Worm (Caenorhabditis elegans): Measurements from ENCODE around the gene lec-2.

The lec-2 gene

DNA sequence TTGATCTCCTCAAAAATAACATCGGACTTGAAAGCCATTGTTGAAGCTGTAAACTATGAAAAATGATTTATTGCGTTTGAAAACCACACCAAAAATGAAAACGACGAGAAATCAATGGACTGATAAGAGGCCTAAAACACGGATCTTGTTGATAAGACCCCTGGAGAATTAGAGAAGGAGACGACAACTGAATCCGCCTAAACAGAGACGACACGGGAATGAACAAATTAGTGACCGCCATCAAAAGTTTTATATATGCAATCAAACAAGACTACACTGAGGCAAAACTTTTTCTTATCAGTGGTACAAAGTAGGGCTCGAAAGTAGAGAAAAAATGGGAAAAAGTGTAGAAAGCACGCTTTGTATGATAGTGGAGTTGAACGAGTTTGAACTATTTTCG lies 14.9 kb downstream of the lec-2 start, which contains the start of gene nlt-1 (continued):
- no peak for TF ChIP-seq nhr-42 (GFP tag; IDR thresholded peaks at IDR 0.05)
- no peak for TF ChIP-seq unc-39 (tag; optimal IDR thresholded peaks at IDR 0.05)
- peak; percentile 98 for TF ChIP-seq php-3 (GFP tag; IDR thresholded peaks at IDR 0.05)
- no peak for TF ChIP-seq zfp-3 (GFP tag; conservative IDR thresholded peaks at IDR 0.05)
- TF ChIP-seq aha-1 (tag): no peak
- TF ChIP-seq hlh-30 (tag; optimal IDR thresholded peaks at IDR 0.05; ENCODE audit: insufficient read depth): peak; percentile 39
- peak in 1 of 2 experiments; percentile 55 for TF ChIP-seq mdl-1 (tag; optimal IDR thresholded peaks at IDR 0.05)
- TF ChIP-seq ZK337.2 (GFP tag; IDR thresholded peaks at IDR 0.05): no peak
- no peak for TF ChIP-seq daf-19 (GFP tag; conservative IDR thresholded peaks at IDR 0.05)
- peak; percentile 44 for TF ChIP-seq mep-1 (tag; optimal IDR thresholded peaks at IDR 0.05)
- TF ChIP-seq zfp-2 (tag; optimal IDR thresholded peaks at IDR 0.05): no peak
- TF ChIP-seq nhr-76 (tag; optimal IDR thresholded peaks at IDR 0.05): no peak
- peak; percentile 55 for TF ChIP-seq nhr-102 (tag; optimal IDR thresholded peaks at IDR 0.05)
- peak; percentile 93 for TF ChIP-seq nhr-77 (tag; optimal IDR thresholded peaks at IDR 0.05)
- no peak for TF ChIP-seq mdt-29 (GFP tag; IDR thresholded peaks at IDR 0.05)
- TF ChIP-seq spr-1 (tag; optimal IDR thresholded peaks at IDR 0.05): no peak
- TF ChIP-seq lin-38 (GFP tag; IDR thresholded peaks at IDR 0.05): no peak
- TF ChIP-seq sdz-12 (GFP tag; optimal IDR thresholded peaks at IDR 0.05): no peak
- no peak for TF ChIP-seq mxl-2 (GFP tag; conservative IDR thresholded peaks at IDR 0.05)
- TF ChIP-seq Y75B8A.6 (GFP tag; IDR thresholded peaks at IDR 0.05): no peak
- TF ChIP-seq hlh-11 (tag; optimal IDR thresholded peaks at IDR 0.05): peak; percentile 86
- TF ChIP-seq F44E2.7 (GFP tag; IDR thresholded peaks at IDR 0.05): no peak
- TF ChIP-seq tra-1 (GFP tag; IDR thresholded peaks at IDR 0.05): peak; percentile 72; the same call in 1 of the 2 replicates
- peak; percentile 24 for TF ChIP-seq nhr-6 (tag; optimal IDR thresholded peaks at IDR 0.05)
- no peak for TF ChIP-seq snpc-1.2 (GFP tag; IDR thresholded peaks at IDR 0.05)
- no peak for TF ChIP-seq unc-130 (GFP tag; optimal IDR thresholded peaks at IDR 0.05)
- no peak for TF ChIP-seq ceh-62 (tag; optimal IDR thresholded peaks at IDR 0.05)
- TF ChIP-seq dmd-9 (GFP tag; IDR thresholded peaks at IDR 0.05): no peak
- no peak for TF ChIP-seq ceh-82 (tag; optimal IDR thresholded peaks at IDR 0.05)
- peak; percentile 13 for TF ChIP-seq mes-2 (tag; optimal IDR thresholded peaks at IDR 0.05; ENCODE audit: poor library complexity, severe bottlenecking)
- TF ChIP-seq daf-12 (tag; optimal IDR thresholded peaks at IDR 0.05): no peak
- no peak for TF ChIP-seq D1046.2 (GFP tag; IDR thresholded peaks at IDR 0.05)
- 0 out of 2 replicates have a peak, but pooled peaks have one; percentile 44 for TF ChIP-seq lin-1 (GFP tag; IDR thresholded peaks at IDR 0.05)
- no peak for TF ChIP-seq egl-43 (GFP tag; IDR thresholded peaks at IDR 0.05)
- no peak for TF ChIP-seq cey-2 (tag; optimal IDR thresholded peaks at IDR 0.05; ENCODE audit: borderline replicate concordance, insufficient read depth)
- TF ChIP-seq nhr-28 (tag; optimal IDR thresholded peaks at IDR 0.05): peak; percentile 96
- no peak for TF ChIP-seq Y48G9A.11 (GFP tag; IDR thresholded peaks at IDR 0.05)
- no peak for TF ChIP-seq lsy-2 (tag; optimal IDR thresholded peaks at IDR 0.05)
- no peak for TF ChIP-seq lim-7 (GFP tag; IDR thresholded peaks at IDR 0.05)
- TF ChIP-seq nhr-10 (tag; optimal IDR thresholded peaks at IDR 0.05): peak; percentile 57
- TF ChIP-seq ama-1 (optimal IDR thresholded peaks at IDR 0.05): no peak
- TF ChIP-seq arid-1 (GFP tag; conservative IDR thresholded peaks at IDR 0.05): no peak
- no peak for TF ChIP-seq fos-1 (tag; optimal IDR thresholded peaks at IDR 0.05)
- TF ChIP-seq madf-5 (GFP tag; IDR thresholded peaks at IDR 0.05): no peak
- no peak for TF ChIP-seq Y5F2A.4 (GFP tag; optimal IDR thresholded peaks at IDR 0.05)
- TF ChIP-seq skn-1 (tag; optimal IDR thresholded peaks at IDR 0.05): no peak
- no peak for TF ChIP-seq R02D3.7 (tag; optimal IDR thresholded peaks at IDR 0.05)
- TF ChIP-seq zip-2 (tag; optimal IDR thresholded peaks at IDR 0.05): no peak
- no peak for TF ChIP-seq attf-4 (tag; optimal IDR thresholded peaks at IDR 0.05)
- TF ChIP-seq ceh-32 (tag; optimal IDR thresholded peaks at IDR 0.05; ENCODE audit: poor library complexity): no peak
- peak in 1 of 2 experiments; percentile 20 for TF ChIP-seq unc-62 (GFP tag; optimal IDR thresholded peaks at IDR 0.05 in 1 of 2)
- no peak for TF ChIP-seq unc-62 (tag; optimal IDR thresholded peaks at IDR 0.05)
